Fruit fly (Drosophila melanogaster): ENCODE results near the gene Gas41.

Gene Gas41

DNA sequence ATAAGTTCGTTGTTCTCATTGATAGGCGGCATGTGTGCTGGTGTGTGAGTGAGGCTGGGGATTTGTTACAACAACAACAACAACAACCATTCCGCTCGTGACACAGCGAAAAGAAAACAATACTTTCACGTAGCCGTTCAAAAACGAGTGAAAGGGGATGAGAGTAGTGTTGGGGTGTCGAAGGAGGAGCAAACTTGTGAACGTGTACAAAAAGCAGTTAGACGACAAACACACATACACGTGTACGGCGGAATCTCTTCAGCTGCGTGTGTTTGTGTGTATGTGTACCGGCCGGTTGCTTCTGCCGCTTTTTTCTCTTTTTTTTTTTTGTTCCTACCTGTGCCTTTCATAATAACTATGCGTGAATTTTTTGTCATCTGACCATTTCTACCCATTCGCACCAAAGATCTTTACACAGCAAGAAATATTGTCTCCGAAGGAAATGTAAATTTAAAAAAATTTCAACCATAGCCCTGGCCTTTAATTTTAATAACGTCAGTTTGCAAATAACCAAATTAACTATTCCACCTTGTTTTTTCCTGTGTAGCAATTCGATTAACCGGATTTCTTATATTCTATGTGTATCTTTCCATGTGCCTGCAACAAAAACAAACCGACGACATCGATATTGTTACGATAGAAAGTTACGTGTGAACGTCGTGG is 27.8 kb downstream of the Gas41 start (continued):
- peak; percentile 74 for TF ChIP-seq CG17829 (tag; optimal IDR thresholded peaks at IDR 0.05)
- no peak for TF ChIP-seq slbo (GFP tag; IDR thresholded peaks at IDR 0.05)
- no peak for TF ChIP-seq Deaf1 (tag; optimal IDR thresholded peaks at IDR 0.05)
- peak; percentile 59 for TF ChIP-seq CG10654 (GFP tag; optimal IDR thresholded peaks at IDR 0.05)
- TF ChIP-seq NC2α (GFP tag; optimal IDR thresholded peaks at IDR 0.05), result peak; percentile 7
- peak; percentile 65 to 85 for TF ChIP-seq bsh (GFP tag; optimal IDR thresholded peaks at IDR 0.05)
- TF ChIP-seq so (GFP tag; IDR thresholded peaks at IDR 0.05), result no peak
- TF ChIP-seq Elba2 (GFP tag; optimal IDR thresholded peaks at IDR 0.05), result peak; percentile 37
- TF ChIP-seq ranshi (GFP tag; IDR thresholded peaks at IDR 0.05), result no peak; the same call in 1 of the 2 replicates
- peak; percentile 69 for TF ChIP-seq CG6254 (GFP tag; optimal IDR thresholded peaks at IDR 0.05)
- TF ChIP-seq Asciz (GFP tag; optimal IDR thresholded peaks at IDR 0.05), result peak; percentile 78
- TF ChIP-seq CG12299 (tag; optimal IDR thresholded peaks at IDR 0.05), result peak; percentile 49
- no peak for TF ChIP-seq gro (GFP tag; optimal IDR thresholded peaks at IDR 0.05)
- TF ChIP-seq CoRest (tag; optimal IDR thresholded peaks at IDR 0.05), result no peak
- TF ChIP-seq fd64A (GFP tag; optimal IDR thresholded peaks at IDR 0.05), result no peak
- peak; percentile 34 for TF ChIP-seq Ets97D (GFP tag; optimal IDR thresholded peaks at IDR 0.05)
- TF ChIP-seq usp (GFP tag; optimal IDR thresholded peaks at IDR 0.05), result no peak
- peak; percentile 53; the same call in 1 of the 2 replicates for TF ChIP-seq E2f1 (GFP tag; IDR thresholded peaks at IDR 0.05)
- TF ChIP-seq CG9215 (GFP tag; IDR thresholded peaks at IDR 0.05), result no peak
- TF ChIP-seq bowl (GFP tag; IDR thresholded peaks at IDR 0.05), result peak; percentile 43; the same call in 1 of the 2 replicates
- TF ChIP-seq gce (GFP tag; IDR thresholded peaks at IDR 0.05), result no peak
- no peak for TF ChIP-seq mirr (GFP tag; optimal IDR thresholded peaks at IDR 0.05)
- TF ChIP-seq schlank (tag; optimal IDR thresholded peaks at IDR 0.05), result no peak
- TF ChIP-seq CG1832 (GFP tag; optimal IDR thresholded peaks at IDR 0.05), result no peak
- TF ChIP-seq CG4282 (GFP tag; optimal IDR thresholded peaks at IDR 0.05), result peak; percentile 19
- no peak for TF ChIP-seq fd102C (GFP tag; optimal IDR thresholded peaks at IDR 0.05)
- no peak for TF ChIP-seq sens-2 (GFP tag; IDR thresholded peaks at IDR 0.05)
- peak; percentile 80; the same call in 1 of the 2 replicates for TF ChIP-seq CG10366 (GFP tag; IDR thresholded peaks at IDR 0.05)
- TF ChIP-seq Ssrp (tag; optimal IDR thresholded peaks at IDR 0.05), result peak; percentile 69
- TF ChIP-seq CG9876 (GFP tag; optimal IDR thresholded peaks at IDR 0.05), result peak; percentile 35
- TF ChIP-seq CG7745 (tag; optimal IDR thresholded peaks at IDR 0.05), result no peak
- TF ChIP-seq CG33557 (GFP tag; optimal IDR thresholded peaks at IDR 0.05), result no peak
- no peak for TF ChIP-seq CG6272 (GFP tag; IDR thresholded peaks at IDR 0.05)
- peak; percentile 68 for TF ChIP-seq CG17385 (GFP tag; optimal IDR thresholded peaks at IDR 0.05)
- TF ChIP-seq Adf1 (GFP tag; IDR thresholded peaks at IDR 0.05), result peak; percentile 33; the same call in 1 of the 2 replicates
- peak; percentile 60 for TF ChIP-seq caup (GFP tag; optimal IDR thresholded peaks at IDR 0.05; ENCODE audit: severe bottlenecking)
- peak; percentile 77 for TF ChIP-seq CG17568 (GFP tag; optimal IDR thresholded peaks at IDR 0.05)
- no peak for TF ChIP-seq z (GFP tag; IDR thresholded peaks at IDR 0.05)
- no peak for TF ChIP-seq CG16813 (GFP tag; IDR thresholded peaks at IDR 0.05; ENCODE audit: partially characterized antibody)
- TF ChIP-seq Opbp (GFP tag; IDR thresholded peaks at IDR 0.05; ENCODE audit: partially characterized antibody), result no peak
- peak; percentile 70; the same call in 1 of the 2 replicates for TF ChIP-seq sim (GFP tag; IDR thresholded peaks at IDR 0.05)
- no peak for TF ChIP-seq Dll (GFP tag; IDR thresholded peaks at IDR 0.05; ENCODE audit: partially characterized antibody)
- TF ChIP-seq H2.0 (GFP tag; IDR thresholded peaks at IDR 0.05), result no peak
- no peak for TF ChIP-seq Mrtf (GFP tag; IDR thresholded peaks at IDR 0.05)
- TF ChIP-seq br (optimal IDR thresholded peaks at IDR 0.05), result no peak
- TF ChIP-seq ftz-f1 (GFP tag; optimal IDR thresholded peaks at IDR 0.05), result no peak
- no peak for TF ChIP-seq fru (optimal IDR thresholded peaks at IDR 0.05)
- peak; percentile 45 for TF ChIP-seq Spps (tag; optimal IDR thresholded peaks at IDR 0.05)
- TF ChIP-seq CG1024 (GFP tag; IDR thresholded peaks at IDR 0.05), result no peak; the same call in none of the 2 replicates
- TF ChIP-seq CG34224 (GFP tag; IDR thresholded peaks at IDR 0.05; ENCODE audit: partially characterized antibody), result no peak
- peak; percentile 58; the same call in 2 of the 4 replicates for TF ChIP-seq Gug (GFP tag; IDR thresholded peaks at IDR 0.05)

Data from whole organism, embryonic.